Fruit fly (Drosophila melanogaster) whole organism, prepupa: ENCODE results near the gene CG9173.

Experiments used
- Blimp-1 ChIP-seq: fragments of 200-800 bp; sonication (Bioruptor generic); optimal IDR thresholded peaks from 3 replicates; lab custom pipeline; 2017; ENCODE audit warnings: missing biosample characterization, missing genetic modification characterization, mild to moderate bottlenecking, moderate library complexity, missing genetic modification reagents
- CG10631 ChIP-seq: fragments of 200-800 bp; sonication (Bioruptor generic); optimal IDR thresholded peaks from 2 replicates; lab custom pipeline; 2016; ENCODE audit warnings: missing biosample characterization, missing genetic modification characterization
- CG10669 ChIP-seq: fragments of 200-800 bp; sonication (Bioruptor generic); optimal IDR thresholded peaks from 3 replicates; lab custom pipeline; 2018; ENCODE audit warnings: missing biosample characterization, mild to moderate bottlenecking, missing genetic modification characterization, moderate library complexity
- CG11762 ChIP-seq: fragments of 200-800 bp; sonication (Bioruptor generic); optimal IDR thresholded peaks from 3 replicates; lab custom pipeline; 2016; ENCODE audit warnings: missing biosample characterization, missing genetic modification characterization; ENCODE audit not compliant: insufficient read depth
- CG1621 ChIP-seq: fragments of 200-800 bp; sonication (Bioruptor generic); optimal IDR thresholded peaks from 3 replicates; lab custom pipeline; 2018; ENCODE audit warnings: missing biosample characterization, mild to moderate bottlenecking, missing genetic modification characterization
- CG16779 ChIP-seq: fragments of 200-800 bp; sonication (Bioruptor generic); optimal IDR thresholded peaks from 3 replicates; lab custom pipeline; 2017; ENCODE audit warnings: missing biosample characterization, mild to moderate bottlenecking, missing genetic modification characterization
- CG31627 ChIP-seq: fragments of 200-800 bp; sonication (Bioruptor generic); optimal IDR thresholded peaks from 3 replicates; lab custom pipeline; 2016; ENCODE audit warnings: missing biosample characterization, missing genetic modification characterization
- CG32006 ChIP-seq: fragments of 200-800 bp; sonication (Bioruptor generic); optimal IDR thresholded peaks from 3 replicates; lab custom pipeline; 2017; ENCODE audit warnings: missing biosample characterization, mild to moderate bottlenecking, missing genetic modification characterization
- CG34406 ChIP-seq: fragments of 200-800 bp; sonication (Bioruptor generic); optimal IDR thresholded peaks from 3 replicates; lab custom pipeline; 2016; ENCODE audit warnings: missing biosample characterization, missing genetic modification characterization
- CG4318 ChIP-seq: fragments of 200-800 bp; sonication (Bioruptor generic); optimal IDR thresholded peaks from 3 replicates; lab custom pipeline; 2017; ENCODE audit warnings: missing biosample characterization, mild to moderate bottlenecking, missing genetic modification characterization
- CG6163 ChIP-seq: fragments of 200-800 bp; sonication (Bioruptor generic); IDR thresholded peaks from 3 replicates; pipeline ENCODE4 v1.3.6; 2022; ENCODE audit warnings: missing biosample characterization, missing genetic modification characterization
- CG6276 ChIP-seq: fragments of 200-800 bp; sonication (Bioruptor generic); optimal IDR thresholded peaks from 2 replicates; lab custom pipeline; 2017; ENCODE audit warnings: missing biosample characterization, mild to moderate bottlenecking, missing genetic modification characterization
- CG6792 ChIP-seq: fragments of 200-800 bp; sonication (Bioruptor generic); optimal IDR thresholded peaks from 3 replicates; lab custom pipeline; 2016; ENCODE audit warnings: missing biosample characterization, missing genetic modification characterization
- CG6854 ChIP-seq: fragments of 200-800 bp; sonication (Bioruptor generic); optimal IDR thresholded peaks from 2 replicates; lab custom pipeline; 2017; ENCODE audit warnings: missing biosample characterization, mild to moderate bottlenecking, missing genetic modification characterization
- CG8119 ChIP-seq: fragments of 200-800 bp; sonication (Bioruptor generic); IDR thresholded peaks from 3 replicates; pipeline ENCODE4 v1.3.6; 2022; ENCODE audit warnings: missing biosample characterization, missing genetic modification characterization
- Eip75B ChIP-seq: fragments of 200-800 bp; sonication (Bioruptor generic); optimal IDR thresholded peaks from 3 replicates; lab custom pipeline; 2016; ENCODE audit warnings: missing biosample characterization, missing genetic modification characterization
- Eip78C ChIP-seq: fragments of 200-800 bp; sonication (Bioruptor generic); peaks from one replicate; lab custom pipeline; 2016; ENCODE audit warnings: missing biosample characterization, missing genetic modification characterization
- Eip93F ChIP-seq: fragments of 200-800 bp; sonication (Bioruptor generic); optimal IDR thresholded peaks from 2 replicates; lab custom pipeline; 2016; ENCODE audit warnings: missing biosample characterization, mild to moderate bottlenecking, missing genetic modification characterization
- Ets21C ChIP-seq: fragments of 200-800 bp; sonication (Bioruptor generic); optimal IDR thresholded peaks from 3 replicates; lab custom pipeline; 2016; ENCODE audit warnings: missing biosample characterization, missing genetic modification characterization
- Gug ChIP-seq: fragments of 200-800 bp; sonication (Bioruptor generic); IDR thresholded peaks from 2 replicates; pipeline ENCODE4 v1.3.6; 2022; ENCODE audit warnings: missing biosample characterization, missing genetic modification characterization
- Hr38 ChIP-seq: sonication (Bioruptor generic); optimal IDR thresholded peaks from 2 replicates; lab custom pipeline; 2016; ENCODE audit warnings: missing biosample characterization, missing genetic modification characterization
- Hr39 ChIP-seq: fragments of 200-800 bp; sonication (Bioruptor generic); optimal IDR thresholded peaks from 2 replicates; lab custom pipeline; 2016; ENCODE audit warnings: missing biosample characterization, missing genetic modification characterization
- Hr4 ChIP-seq: fragments of 200-800 bp; sonication (Bioruptor generic); optimal IDR thresholded peaks from 3 replicates; lab custom pipeline; 2016; ENCODE audit warnings: missing biosample characterization, missing genetic modification characterization
- Met ChIP-seq: fragments of 200-800 bp; sonication (Bioruptor generic); optimal IDR thresholded peaks from 3 replicates; lab custom pipeline; 2016; ENCODE audit warnings: missing biosample characterization, missing genetic modification characterization
- OdsH ChIP-seq: fragments of 200-800 bp; sonication (Bioruptor generic); optimal IDR thresholded peaks from 3 replicates; lab custom pipeline; 2016; ENCODE audit warnings: missing biosample characterization, missing genetic modification characterization
- Smox ChIP-seq: fragments of 200-800 bp; sonication (Bioruptor generic); optimal IDR thresholded peaks from 3 replicates; lab custom pipeline; 2016; ENCODE audit warnings: missing biosample characterization, missing genetic modification characterization
- Sox102F ChIP-seq: fragments of 200-800 bp; sonication (Bioruptor generic); optimal IDR thresholded peaks from 2 replicates; lab custom pipeline; 2016; ENCODE audit warnings: missing biosample characterization, mild to moderate bottlenecking, missing genetic modification characterization
- Sox14 ChIP-seq: fragments of 200-800 bp; sonication (Bioruptor generic); optimal IDR thresholded peaks from 3 replicates; lab custom pipeline; 2016; ENCODE audit warnings: missing biosample characterization, missing genetic modification characterization
- Sox15 ChIP-seq: fragments of 200-800 bp; sonication (Bioruptor generic); optimal IDR thresholded peaks from 3 replicates; lab custom pipeline; 2016; ENCODE audit warnings: missing biosample characterization, missing genetic modification characterization
- achi ChIP-seq: fragments of 200-800 bp; sonication (Bioruptor generic); optimal IDR thresholded peaks from 3 replicates; lab custom pipeline; 2016; ENCODE audit warnings: missing biosample characterization, missing genetic modification characterization
- acj6 ChIP-seq: fragments of 200-800 bp; sonication (Bioruptor generic); optimal IDR thresholded peaks from 3 replicates; lab custom pipeline; 2016; ENCODE audit warnings: missing biosample characterization, missing genetic modification characterization
- dsx ChIP-seq: fragments of 200-800 bp; optimal IDR thresholded peaks from 3 replicates; lab custom pipeline; 2019; ENCODE audit warnings: missing biosample characterization, mild to moderate bottlenecking, missing genetic modification characterization, moderate library complexity; ENCODE audit not compliant: poor library complexity, severe bottlenecking
- esn ChIP-seq: fragments of 200-800 bp; sonication (Bioruptor generic); optimal IDR thresholded peaks from 2 replicates; lab custom pipeline; 2016; ENCODE audit warnings: missing biosample characterization, mild to moderate bottlenecking, missing genetic modification characterization, moderate library complexity
- fd59A ChIP-seq: fragments of 200-800 bp; sonication (Bioruptor generic); optimal IDR thresholded peaks from 2 replicates; lab custom pipeline; 2017; ENCODE audit warnings: missing biosample characterization, mild to moderate bottlenecking, missing genetic modification characterization, missing genetic modification reagents
- fd85E ChIP-seq: fragments of 200-800 bp; sonication (Bioruptor generic); optimal IDR thresholded peaks from 3 replicates; lab custom pipeline; 2016; ENCODE audit warnings: missing biosample characterization, missing genetic modification characterization
- fkh ChIP-seq: fragments of 200-800 bp; sonication (Bioruptor generic); optimal IDR thresholded peaks from 3 replicates; lab custom pipeline; 2017; ENCODE audit warnings: missing biosample characterization, mild to moderate bottlenecking, missing genetic modification characterization, moderate library complexity
- lz ChIP-seq: fragments of 200-800 bp; sonication (Bioruptor generic); optimal IDR thresholded peaks from 3 replicates; lab custom pipeline; 2016; ENCODE audit warnings: missing biosample characterization, missing genetic modification characterization
- net ChIP-seq: fragments of 200-800 bp; sonication (Bioruptor generic); optimal IDR thresholded peaks from 3 replicates; lab custom pipeline; 2016; ENCODE audit warnings: missing biosample characterization, missing genetic modification characterization
- pdm3 ChIP-seq: fragments of 200-800 bp; sonication (Bioruptor generic); optimal IDR thresholded peaks from 3 replicates; lab custom pipeline; 2016; ENCODE audit warnings: missing biosample characterization, missing genetic modification characterization
- salr ChIP-seq, 2 experiments: fragments of 200-800 bp; sonication (Bioruptor generic); optimal IDR thresholded peaks; 3 replicates each; lab custom pipeline; 2016 to 2018; ENCODE audit warnings: missing biosample characterization in 2 of 2, missing genetic modification characterization in 2 of 2, mild to moderate bottlenecking in 1 of 2
- spab ChIP-seq: fragments of 200-800 bp; sonication (Bioruptor generic); optimal IDR thresholded peaks from 2 replicates; lab custom pipeline; 2017; ENCODE audit warnings: missing biosample characterization, mild to moderate bottlenecking, missing genetic modification characterization, missing genetic modification reagents
- ss ChIP-seq, 2 experiments: fragments of 200-800 bp; sonication (Bioruptor generic); optimal IDR thresholded peaks; 2 replicates in 1 of 2; 3 replicates in 1 of 2; lab custom pipeline; 2017 to 2018; ENCODE audit warnings: mild to moderate bottlenecking in 2 of 2, missing biosample characterization in 2 of 2, missing genetic modification characterization in 2 of 2, moderate library complexity in 1 of 2
- topi ChIP-seq: fragments of 200-800 bp; sonication (Bioruptor generic); optimal IDR thresholded peaks from 3 replicates; lab custom pipeline; 2016; ENCODE audit warnings: missing biosample characterization, missing genetic modification characterization
- vri ChIP-seq: fragments of 200-800 bp; sonication (Bioruptor generic); optimal IDR thresholded peaks from 3 replicates; lab custom pipeline; 2016; ENCODE audit warnings: missing biosample characterization, mild to moderate bottlenecking, missing genetic modification characterization

Gene CG9173

dm6 chr3L:1463547-1463946 lies 40.3 kb upstream of the CG9173 start, which contains the start of gene rho (continued):
- no peak for TF ChIP-seq acj6 (GFP tag; lab: Kevin White, UChicago)
- no peak for TF ChIP-seq achi
- no peak for TF ChIP-seq topi (GFP tag; lab: Kevin White, UChicago)
- TF ChIP-seq CG11762 (GFP tag; lab: Kevin White, UChicago) = no peak
- no peak for TF ChIP-seq CG10631
- no peak for TF ChIP-seq OdsH (GFP tag; lab: Kevin White, UChicago)
- TF ChIP-seq Smox (GFP tag; lab: Kevin White, UChicago) = no peak
- TF ChIP-seq CG6854 (GFP tag; lab: Kevin White, UChicago) = peak; percentile 69
- TF ChIP-seq CG34406 (GFP tag; lab: Kevin White, UChicago) = no peak
- no peak for TF ChIP-seq Sox102F (GFP tag; lab: Kevin White, UChicago)
- no peak for TF ChIP-seq Hr4 (GFP tag; lab: Kevin White, UChicago)
- TF ChIP-seq Met (GFP tag; lab: Kevin White, UChicago) = no peak
- TF ChIP-seq Eip78C (GFP tag; lab: Kevin White, UChicago) = peak; percentile 71
- peak; percentile 59 to 74 for TF ChIP-seq ss (GFP tag; optimal IDR thresholded peaks at IDR 0.05; lab: Kevin White, UChicago)
- TF ChIP-seq lz = peak; percentile 7
- peak; percentile 27 for TF ChIP-seq CG16779 (tag; lab: Kevin White, UChicago)
- no peak for TF ChIP-seq Sox15
- TF ChIP-seq esn (GFP tag; lab: Kevin White, UChicago) = peak; percentile 10
- no peak for TF ChIP-seq CG31627
- no peak for TF ChIP-seq Gug (GFP tag; lab: Robert Waterston, UW)
- peak; percentile 59 for TF ChIP-seq CG1621
- TF ChIP-seq salr (GFP tag; optimal IDR thresholded peaks at IDR 0.05; lab: Kevin White, UChicago) = no peak
- TF ChIP-seq fd59A (GFP tag; lab: Kevin White, UChicago) = no peak
- no peak for TF ChIP-seq CG8119
- TF ChIP-seq CG32006 = peak; percentile 11
- no peak for TF ChIP-seq Eip93F (GFP tag; lab: Kevin White, UChicago)
- peak; percentile 17 for TF ChIP-seq CG10669 (GFP tag; lab: Kevin White, UChicago)

dm6 chr3L:1461831-1462230 lies 38.6 kb upstream of the CG9173 start:
- TF ChIP-seq acj6 (GFP tag; lab: Kevin White, UChicago) (no peak), Sox14 (GFP tag; lab: Kevin White, UChicago) (no peak), Eip93F (GFP tag; lab: Kevin White, UChicago) (no peak), achi (no peak), Eip78C (GFP tag; lab: Kevin White, UChicago) (no peak), Hr38 (GFP tag; lab: Kevin White, UChicago) (no peak), CG6276 (GFP tag; lab: Kevin White, UChicago) (no peak), dsx (no peak), Gug (GFP tag; lab: Robert Waterston, UW) (no peak), net (no peak), spab (no peak), CG6792 (GFP tag; lab: Kevin White, UChicago) (no peak), CG4318 (GFP tag; lab: Kevin White, UChicago) (no peak), Eip75B (GFP tag; lab: Kevin White, UChicago) (no peak), Met (GFP tag; lab: Kevin White, UChicago) (no peak), CG34406 (GFP tag; lab: Kevin White, UChicago) (no peak), CG6854 (GFP tag; lab: Kevin White, UChicago) (no peak)
- TF ChIP-seq, all 60 proteins: peak for 0

DNA sequence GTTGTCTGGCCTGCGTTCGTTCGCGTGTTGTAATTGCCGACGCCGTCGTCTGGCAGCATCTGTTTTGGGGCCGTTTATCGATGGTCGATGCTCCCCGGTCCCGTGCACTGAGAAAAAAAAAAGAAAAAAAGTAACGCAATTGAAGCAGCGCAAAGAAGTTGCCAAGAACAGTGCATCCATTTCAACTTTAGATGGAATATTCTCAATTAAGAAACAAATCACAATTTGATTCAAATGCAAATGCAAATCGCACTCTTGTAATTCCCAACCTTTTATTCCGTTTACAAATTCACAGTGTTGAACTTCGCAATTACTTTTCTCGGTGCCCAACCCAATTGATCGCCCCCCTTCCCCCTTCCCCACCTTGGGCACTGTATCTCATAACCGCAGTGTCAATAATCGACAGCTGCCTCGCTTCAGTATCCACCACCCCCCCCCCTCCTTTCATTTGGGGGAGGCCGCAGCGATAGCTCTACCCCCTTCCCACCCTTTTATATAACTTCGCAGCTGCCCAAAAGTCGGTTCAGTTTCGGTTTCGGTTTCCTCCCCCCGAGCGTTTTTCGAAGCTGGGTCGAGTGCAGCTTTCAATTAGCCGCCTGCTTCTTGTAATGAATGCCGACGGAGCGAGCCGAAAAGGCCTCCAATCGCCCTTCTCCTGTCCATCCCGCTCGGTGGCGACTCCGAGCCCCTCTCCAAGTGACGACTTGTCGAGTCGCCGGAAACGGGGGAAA lies 34.9 kb upstream of the CG9173 start:
- TF ChIP-seq Blimp-1 (GFP tag; lab: Kevin White, UChicago) = no peak
- TF ChIP-seq achi = peak; percentile 21
- no peak for TF ChIP-seq CG10631
- peak; percentile 43 for TF ChIP-seq Ets21C
- TF ChIP-seq Sox102F (GFP tag; lab: Kevin White, UChicago) = peak; percentile 65
- TF ChIP-seq CG16779 (tag; lab: Kevin White, UChicago) = no peak
- peak; percentile 64 for TF ChIP-seq topi (GFP tag; lab: Kevin White, UChicago)
- TF ChIP-seq salr (GFP tag; optimal IDR thresholded peaks at IDR 0.05; lab: Kevin White, UChicago) = no peak
- TF ChIP-seq CG10669 (GFP tag; lab: Kevin White, UChicago) = no peak
- TF ChIP-seq Eip75B (GFP tag; lab: Kevin White, UChicago) = peak; percentile 49
- no peak for TF ChIP-seq CG6854 (GFP tag; lab: Kevin White, UChicago)
- peak; percentile 45 for TF ChIP-seq CG34406 (GFP tag; lab: Kevin White, UChicago)
- peak; percentile 32 for TF ChIP-seq pdm3
- peak; percentile 63 for TF ChIP-seq Hr39 (GFP tag; lab: Kevin White, UChicago)
- peak; percentile 56 for TF ChIP-seq CG6163 (GFP tag; lab: Robert Waterston, UW)
- TF ChIP-seq fkh (GFP tag; lab: Kevin White, UChicago) = no peak
- peak; percentile 34 for TF ChIP-seq vri (GFP tag; lab: Kevin White, UChicago)
- no peak for TF ChIP-seq CG6276 (GFP tag; lab: Kevin White, UChicago)
- TF ChIP-seq CG1621 = no peak
- TF ChIP-seq Sox14 (GFP tag; lab: Kevin White, UChicago) = peak; percentile 22
- TF ChIP-seq fd85E (GFP tag; lab: Kevin White, UChicago) = peak; percentile 44
- peak; percentile 74 for TF ChIP-seq Met (GFP tag; lab: Kevin White, UChicago)
